Fruit fly (Drosophila melanogaster): ENCODE results near the gene CG34447.

DNA sequence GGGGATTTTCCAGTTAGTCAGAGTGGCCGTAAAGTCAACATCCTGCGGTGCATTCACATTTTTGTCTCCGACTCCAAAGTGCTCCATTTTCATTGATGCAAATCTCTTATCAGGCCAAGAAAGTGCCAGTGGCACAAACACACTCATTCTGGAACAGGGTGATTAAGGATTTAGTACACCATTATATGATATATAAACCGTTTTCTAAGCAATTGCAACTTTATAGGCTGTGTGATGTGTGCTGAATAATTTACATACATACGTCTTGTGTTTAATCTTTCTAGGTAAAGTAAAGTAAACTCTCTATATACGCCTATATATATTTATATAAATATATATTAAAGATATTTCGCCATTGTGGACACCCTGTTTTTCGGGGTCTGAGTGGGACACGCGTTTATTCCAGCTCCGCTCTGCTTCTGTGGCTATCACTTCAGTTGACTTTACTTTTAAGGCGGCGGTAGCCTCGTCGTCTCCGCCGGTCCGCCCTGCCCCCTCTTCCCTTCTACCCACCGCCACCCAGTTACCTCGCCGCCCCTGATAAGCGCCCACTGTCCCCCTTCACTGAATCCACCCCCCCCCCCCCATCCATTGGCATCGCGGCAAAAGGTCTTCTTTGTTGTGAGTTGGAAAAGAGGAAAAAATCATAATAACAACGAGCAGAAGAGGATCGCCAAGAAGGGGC is 13.1 kb upstream of the CG34447 start:
- TF ChIP-seq CG8632 (GFP tag; optimal IDR thresholded peaks at IDR 0.05) = peak; percentile 62
- TF ChIP-seq CG9139 (GFP tag; optimal IDR thresholded peaks at IDR 0.05) = peak; percentile 32
- TF ChIP-seq Lpt (GFP tag; optimal IDR thresholded peaks at IDR 0.05) = no peak
- no peak for TF ChIP-seq Eip93F (GFP tag; optimal IDR thresholded peaks at IDR 0.05)
- TF ChIP-seq esn (GFP tag; optimal IDR thresholded peaks at IDR 0.05) = peak; percentile 33
- peak; percentile 37 for TF ChIP-seq CG16779 (tag; optimal IDR thresholded peaks at IDR 0.05)
